Worm (Caenorhabditis elegans): ENCODE results near the gene max-1.

The max-1 gene

DNA sequence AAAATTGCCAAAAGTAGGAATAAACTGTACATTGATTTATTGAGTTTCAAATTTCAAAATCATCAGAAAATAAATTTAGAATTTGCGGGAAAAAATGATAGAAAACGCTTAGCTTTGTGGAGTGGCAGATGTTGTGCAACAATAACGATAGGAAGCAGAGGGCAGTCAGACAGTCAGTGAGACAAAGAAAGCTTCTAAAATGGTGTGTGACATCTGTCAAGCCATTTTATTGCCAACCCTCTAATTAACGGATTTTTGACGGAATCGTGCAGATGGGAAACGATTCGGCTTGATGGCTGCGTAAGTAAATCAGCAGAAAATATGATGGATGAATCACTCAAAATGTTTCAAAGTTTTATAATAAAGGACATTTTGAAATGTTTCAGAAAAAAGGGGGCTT lies at the start of gene max-1:
Gene max-1 (minus strand): TSS at position 124 of the 400 bp plus-strand sequence.
- peak; percentile 66 for TF ChIP-seq unc-62 (GFP tag; optimal IDR thresholded peaks at IDR 0.05)
- TF ChIP-seq ces-1 (GFP tag; optimal IDR thresholded peaks at IDR 0.05), result peak; percentile 9
- no peak for TF ChIP-seq flh-1 (GFP tag; optimal IDR thresholded peaks at IDR 0.05)
- TF ChIP-seq bed-3 (GFP tag; optimal IDR thresholded peaks at IDR 0.05), result no peak
- peak; percentile 91 for TF ChIP-seq lin-32 (GFP tag; optimal IDR thresholded peaks at IDR 0.05)
- TF ChIP-seq cnd-1 (tag; optimal IDR thresholded peaks at IDR 0.05), result peak; percentile 73

DNA sequence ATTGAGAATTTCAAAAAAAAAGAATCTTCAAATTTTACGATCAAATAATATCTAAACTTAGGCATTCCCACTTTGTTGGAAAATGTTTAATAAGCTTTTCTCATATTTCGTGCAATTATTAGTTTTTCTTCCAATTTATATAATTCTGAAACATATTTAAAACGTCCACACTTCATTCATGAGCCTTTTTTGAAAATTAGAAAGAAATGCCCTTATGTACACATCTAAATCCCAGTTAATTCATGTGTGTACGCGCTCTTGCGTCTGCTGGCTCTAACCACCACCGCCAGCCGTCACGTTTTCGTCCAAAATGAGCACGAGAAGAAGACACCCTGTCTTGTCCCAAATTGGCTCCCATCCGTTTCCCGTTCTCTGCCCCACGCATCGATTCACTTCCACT lies 46.6 kb upstream of the max-1 start:
- TF ChIP-seq unc-39 (tag; optimal IDR thresholded peaks at IDR 0.05), result no peak
- TF ChIP-seq ces-1 (GFP tag; optimal IDR thresholded peaks at IDR 0.05), result no peak
- TF ChIP-seq lsy-2 (tag; optimal IDR thresholded peaks at IDR 0.05), result no peak
- no peak for TF ChIP-seq ceh-83 (GFP tag; optimal IDR thresholded peaks at IDR 0.05)
- no peak for TF ChIP-seq blmp-1 (tag; optimal IDR thresholded peaks at IDR 0.05)
- no peak for TF ChIP-seq sem-2 (GFP tag; optimal IDR thresholded peaks at IDR 0.05)

DNA sequence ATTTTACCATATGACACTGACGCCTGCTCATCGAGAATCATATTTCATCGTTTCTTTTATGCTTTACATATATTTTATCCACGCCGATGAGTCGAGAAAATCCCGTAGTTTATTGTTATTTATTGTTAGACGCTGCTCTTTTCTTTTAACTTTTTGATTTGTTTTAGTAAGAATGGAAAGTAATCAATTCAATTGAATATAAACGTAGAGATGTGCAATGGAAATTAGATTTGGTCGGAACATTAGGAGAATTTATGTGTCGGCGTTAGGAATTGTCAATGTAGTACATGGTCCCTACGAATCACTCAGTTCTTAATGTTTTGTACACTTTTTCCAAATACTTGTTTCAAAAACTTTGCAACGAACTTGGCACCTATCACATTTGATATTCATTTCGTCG lies 45.2 kb upstream of the max-1 start:
- TF ChIP-seq M03D4.4 (tag; optimal IDR thresholded peaks at IDR 0.05) (no peak), drap-1 (GFP tag; optimal IDR thresholded peaks at IDR 0.05) (no peak), ces-1 (GFP tag; optimal IDR thresholded peaks at IDR 0.05) (peak; percentile 97)

DNA sequence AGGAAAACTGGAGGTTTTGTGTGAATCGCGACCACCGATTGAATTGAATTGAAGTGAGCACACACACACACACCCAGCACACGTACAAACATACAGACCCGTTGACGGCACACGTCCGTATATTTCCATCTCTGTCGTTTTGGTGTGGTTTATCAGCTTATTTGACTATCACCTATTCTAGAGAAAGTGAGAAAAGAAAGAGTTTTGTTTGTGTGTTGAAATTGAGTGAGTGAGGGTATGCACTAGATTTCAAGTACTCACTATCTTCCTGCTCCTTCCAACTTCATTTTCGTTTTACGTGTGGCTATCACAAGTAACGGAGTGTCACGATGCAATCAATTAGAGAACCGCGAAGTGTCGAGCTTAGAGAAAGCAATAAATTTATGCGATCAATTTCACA lies 43.8 kb upstream of the max-1 start:
- TF ChIP-seq ztf-11 (tag; optimal IDR thresholded peaks at IDR 0.05), result no peak
- no peak for TF ChIP-seq tbx-8 (GFP tag; optimal IDR thresholded peaks at IDR 0.05)
- no peak for TF ChIP-seq drap-1 (GFP tag; optimal IDR thresholded peaks at IDR 0.05)
- no peak for TF ChIP-seq ces-1 (GFP tag; optimal IDR thresholded peaks at IDR 0.05)
- TF ChIP-seq ham-2 (GFP tag; optimal IDR thresholded peaks at IDR 0.05), result no peak
- TF ChIP-seq unc-120 (tag; optimal IDR thresholded peaks at IDR 0.05; ENCODE audit: poor library complexity, severe bottlenecking), result no peak
- no peak for TF ChIP-seq sem-2 (GFP tag; optimal IDR thresholded peaks at IDR 0.05)
- TF ChIP-seq ceh-83 (GFP tag; optimal IDR thresholded peaks at IDR 0.05), result no peak
- TF ChIP-seq nhr-12 (tag; optimal IDR thresholded peaks at IDR 0.05), result no peak
- TF ChIP-seq ceh-43 (GFP tag; optimal IDR thresholded peaks at IDR 0.05), result no peak
- TF ChIP-seq hlh-1 (tag; optimal IDR thresholded peaks at IDR 0.05), result no peak
- no peak for TF ChIP-seq unc-39 (tag; optimal IDR thresholded peaks at IDR 0.05)
- TF ChIP-seq blmp-1 (tag; optimal IDR thresholded peaks at IDR 0.05), result no peak
- no peak for TF ChIP-seq lin-32 (GFP tag; optimal IDR thresholded peaks at IDR 0.05)
- no peak for TF ChIP-seq nhr-28 (tag; optimal IDR thresholded peaks at IDR 0.05)
- no peak for TF ChIP-seq M03D4.4 (tag; optimal IDR thresholded peaks at IDR 0.05)
- TF ChIP-seq ceh-39 (tag; optimal IDR thresholded peaks at IDR 0.05), result no peak

DNA sequence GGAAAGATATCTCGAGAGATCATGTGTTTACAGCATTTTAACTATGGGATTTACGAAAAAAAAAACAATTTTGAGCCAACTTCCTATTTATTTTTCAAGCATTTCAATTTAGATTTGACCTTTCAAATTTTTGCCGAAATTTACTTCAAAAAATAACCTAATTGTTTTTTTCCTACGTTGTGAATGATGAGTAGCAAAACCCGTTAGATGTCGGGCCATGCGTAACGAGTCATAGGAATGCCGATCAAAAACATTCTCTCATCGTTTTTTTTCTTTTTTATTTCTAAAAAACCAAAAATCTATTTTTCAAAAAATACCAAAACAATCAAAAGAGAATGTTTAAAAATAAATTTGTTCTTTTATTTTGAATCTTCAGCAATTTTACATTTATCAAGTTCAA lies 42.9 kb upstream of the max-1 start:
- TF ChIP-seq sptf-1 (tag; optimal IDR thresholded peaks at IDR 0.05) (no peak), mep-1 (tag; optimal IDR thresholded peaks at IDR 0.05) (no peak), unc-39 (tag; optimal IDR thresholded peaks at IDR 0.05) (no peak), M03D4.4 (tag; optimal IDR thresholded peaks at IDR 0.05) (no peak), ces-1 (GFP tag; optimal IDR thresholded peaks at IDR 0.05) (no peak), snpc-4 (tag; optimal IDR thresholded peaks at IDR 0.05) (no peak), nhr-28 (tag; optimal IDR thresholded peaks at IDR 0.05) (no peak), ham-2 (GFP tag; optimal IDR thresholded peaks at IDR 0.05) (no peak), lsy-2 (tag; optimal IDR thresholded peaks at IDR 0.05) (no peak), mls-2 (tag; optimal IDR thresholded peaks at IDR 0.05) (no peak), unc-120 (tag; optimal IDR thresholded peaks at IDR 0.05; ENCODE audit: poor library complexity, severe bottlenecking) (no peak), sem-2 (GFP tag; optimal IDR thresholded peaks at IDR 0.05) (no peak), elt-1 (tag; optimal IDR thresholded peaks at IDR 0.05; ENCODE audit: borderline replicate concordance, insufficient read depth) (no peak), nhr-12 (tag; optimal IDR thresholded peaks at IDR 0.05) (no peak), hlh-1 (tag; optimal IDR thresholded peaks at IDR 0.05) (no peak), lin-13 (tag; optimal IDR thresholded peaks at IDR 0.05) (no peak), drap-1 (GFP tag; optimal IDR thresholded peaks at IDR 0.05) (no peak)

DNA sequence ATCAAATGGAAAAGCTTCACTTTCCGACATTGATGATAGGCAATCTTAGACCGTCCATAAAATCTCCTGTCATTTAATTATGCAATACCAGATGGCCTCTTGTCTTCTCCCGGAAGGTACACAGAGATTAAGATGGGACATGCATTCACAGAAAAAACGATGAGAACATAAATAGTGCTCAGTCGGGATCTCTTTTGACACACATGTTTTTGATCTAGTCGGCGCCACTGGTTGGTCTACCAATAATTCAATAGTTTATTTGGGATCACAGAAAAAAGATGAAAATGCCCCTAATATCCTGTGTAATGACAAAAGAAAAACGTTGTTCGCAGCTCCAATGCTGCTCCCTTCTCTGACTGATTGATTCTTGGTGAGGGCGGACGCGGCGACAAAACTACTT lies 41.0 kb upstream of the max-1 start:
- TF ChIP-seq mab-5 (tag; optimal IDR thresholded peaks at IDR 0.05) (no peak), unc-62 (GFP tag; optimal IDR thresholded peaks at IDR 0.05) (peak; percentile 4)

Measured in whole organism, mixed stage, embryonic.